Fruit fly (Drosophila melanogaster) whole organism, embryonic: Measurements from ENCODE around the gene Cubn.

Experiments used
- Aef1 ChIP-seq: fragments of 200-800 bp; sonication (Bioruptor generic); IDR thresholded peaks from 3 replicates; pipeline ENCODE4 v1.3.6; 2022; ENCODE audit warnings: missing biosample characterization, missing genetic modification characterization
- BEAF-32 ChIP-seq: fragments of 200-800 bp; sonication (Bioruptor generic); optimal IDR thresholded peaks from 3 replicates; lab custom pipeline; 2017; ENCODE audit warnings: missing biosample characterization, missing genetic modification characterization, mild to moderate bottlenecking, moderate library complexity, missing genetic modification reagents
- BtbVII ChIP-seq: fragments of 200-800 bp; sonication (Bioruptor generic); optimal IDR thresholded peaks from 3 replicates; lab custom pipeline; 2017; ENCODE audit warnings: missing biosample characterization, mild to moderate bottlenecking, missing genetic modification characterization
- CG10209 ChIP-seq: fragments of 200-800 bp; sonication (Bioruptor generic); optimal IDR thresholded peaks from 3 replicates; lab custom pipeline; 2017; ENCODE audit warnings: missing biosample characterization, mild to moderate bottlenecking, missing genetic modification characterization, missing genetic modification reagents
- CG10431 ChIP-seq: fragments of 200-800 bp; sonication (Bioruptor generic); optimal IDR thresholded peaks from 3 replicates; lab custom pipeline; 2018; ENCODE audit warnings: missing biosample characterization, mild to moderate bottlenecking, missing genetic modification characterization
- CG10543 ChIP-seq: fragments of 200-800 bp; sonication (Bioruptor generic); optimal IDR thresholded peaks from 3 replicates; lab custom pipeline; 2017; ENCODE audit warnings: missing biosample characterization, mild to moderate bottlenecking, missing genetic modification characterization, moderate library complexity
- CG10654 ChIP-seq: fragments of 200-800 bp; sonication (Bioruptor generic); optimal IDR thresholded peaks from 2 replicates; lab custom pipeline; 2016; ENCODE audit warnings: missing biosample characterization, missing genetic modification characterization
- CG12104 ChIP-seq: fragments of 200-800 bp; sonication (Bioruptor generic); optimal IDR thresholded peaks from 3 replicates; lab custom pipeline; 2016; ENCODE audit warnings: missing biosample characterization, missing genetic modification characterization
- CG2202 ChIP-seq: fragments of 200-800 bp; sonication (Bioruptor generic); optimal IDR thresholded peaks from 2 replicates; lab custom pipeline; 2018; ENCODE audit warnings: missing biosample characterization, mild to moderate bottlenecking, missing genetic modification characterization
- CG2875 ChIP-seq: fragments of 200-800 bp; sonication (Bioruptor generic); optimal IDR thresholded peaks from 2 replicates; lab custom pipeline; 2017; ENCODE audit warnings: missing biosample characterization, mild to moderate bottlenecking, missing genetic modification characterization, missing genetic modification reagents
- CG2889 ChIP-seq: fragments of 200-800 bp; sonication (Bioruptor generic); IDR thresholded peaks from 3 replicates; pipeline ENCODE4 v1.3.6; 2022; ENCODE audit warnings: missing biosample characterization, missing genetic modification characterization
- CG31365 ChIP-seq: fragments of 200-800 bp; sonication (Bioruptor generic); optimal IDR thresholded peaks from 2 replicates; lab custom pipeline; 2018; ENCODE audit warnings: missing biosample characterization, mild to moderate bottlenecking, missing genetic modification characterization
- CG3163 ChIP-seq: fragments of 200-800 bp; sonication (Bioruptor generic); optimal IDR thresholded peaks from 3 replicates; lab custom pipeline; 2016; ENCODE audit warnings: missing biosample characterization, missing genetic modification characterization
- CG3847 ChIP-seq: fragments of 200-800 bp; sonication (Bioruptor generic); IDR thresholded peaks from 2 replicates; pipeline ENCODE4 v1.3.6; 2022; ENCODE audit warnings: missing biosample characterization, missing genetic modification characterization
- CG5953 ChIP-seq: fragments of 200-800 bp; sonication (Bioruptor generic); IDR thresholded peaks from 2 replicates; pipeline ENCODE4 v1.3.6; 2022; ENCODE audit warnings: missing biosample characterization, missing genetic modification characterization
- CG6854 ChIP-seq: fragments of 200-800 bp; sonication (Bioruptor generic); optimal IDR thresholded peaks from 3 replicates; lab custom pipeline; 2017; ENCODE audit warnings: missing biosample characterization, mild to moderate bottlenecking, missing genetic modification characterization
- CHES-1-like ChIP-seq: fragments of 200-800 bp; sonication (Bioruptor generic); optimal IDR thresholded peaks from 2 replicates; lab custom pipeline; 2016; ENCODE audit warnings: missing biosample characterization, missing genetic modification characterization
- Camta ChIP-seq: fragments of 200-800 bp; sonication (Bioruptor generic); optimal IDR thresholded peaks from 2 replicates; lab custom pipeline; 2016; ENCODE audit warnings: missing biosample characterization, missing genetic modification characterization
- Dfd ChIP-seq, 2 experiments: fragments of >200 bp; optimal IDR thresholded peaks; 2 replicates each; lab custom pipeline; 2017; ENCODE audit warnings: missing biosample characterization in 2 of 2, missing genetic modification characterization in 2 of 2
- Fer2 ChIP-seq: fragments of 200-800 bp; sonication (Bioruptor generic); optimal IDR thresholded peaks from 2 replicates; lab custom pipeline; 2018; ENCODE audit warnings: missing biosample characterization, mild to moderate bottlenecking, missing genetic modification characterization, moderate library complexity
- Gug ChIP-seq: fragments of 200-800 bp; sonication (Bioruptor generic); IDR thresholded peaks from 4 replicates; pipeline ENCODE4 v1.3.6; 2022; ENCODE audit warnings: missing biosample characterization, missing genetic modification characterization
- H2.0 ChIP-seq: fragments of 200-800 bp; sonication (Bioruptor generic); IDR thresholded peaks from 2 replicates; pipeline ENCODE4 v1.3.6; 2022; ENCODE audit warnings: missing biosample characterization, missing genetic modification characterization
- HLH3B ChIP-seq: fragments of 200-800 bp; sonication (Bioruptor generic); IDR thresholded peaks from 2 replicates; pipeline ENCODE4 v1.3.6; 2022; ENCODE audit warnings: missing biosample characterization, missing genetic modification characterization
- Mes4 ChIP-seq: fragments of 200-800 bp; sonication (Bioruptor generic); optimal IDR thresholded peaks from 2 replicates; lab custom pipeline; 2016; ENCODE audit warnings: missing biosample characterization, missing genetic modification characterization
- NK7.1 ChIP-seq: fragments of 200-800 bp; sonication (Bioruptor generic); optimal IDR thresholded peaks from 3 replicates; lab custom pipeline; 2016; ENCODE audit warnings: missing biosample characterization, missing genetic modification characterization
- Nf-YA ChIP-seq: fragments of 200-800 bp; sonication (Bioruptor generic); IDR thresholded peaks from 2 replicates; pipeline ENCODE4 v1.3.6; 2022; ENCODE audit warnings: missing biosample characterization, missing genetic modification characterization
- Xrp1 ChIP-seq: fragments of 200-800 bp; sonication (Bioruptor generic); IDR thresholded peaks from 2 replicates; pipeline ENCODE4 v1.3.6; 2022; ENCODE audit warnings: missing biosample characterization, missing genetic modification characterization
- al ChIP-seq: fragments of 200-800 bp; sonication (Bioruptor generic); IDR thresholded peaks from 2 replicates; pipeline ENCODE4 v1.3.6; 2022; ENCODE audit warnings: missing biosample characterization, missing genetic modification characterization
- ase ChIP-seq: fragments of 200-800 bp; sonication (Bioruptor generic); IDR thresholded peaks from 3 replicates; pipeline ENCODE4 v1.3.6; 2022; ENCODE audit warnings: missing biosample characterization, missing genetic modification characterization
- br ChIP-seq: fragments of >200 bp; optimal IDR thresholded peaks from 2 replicates; lab custom pipeline; 2017
- cato ChIP-seq: fragments of 200-800 bp; sonication (Bioruptor generic); optimal IDR thresholded peaks from 2 replicates; lab custom pipeline; 2016; ENCODE audit warnings: missing biosample characterization, missing genetic modification characterization, borderline replicate concordance
- chinmo ChIP-seq: fragments of 200-800 bp; sonication (Bioruptor generic); IDR thresholded peaks from 4 replicates; pipeline ENCODE4 v1.3.6; 2022; ENCODE audit warnings: missing biosample characterization, missing genetic modification characterization; ENCODE audit not compliant: partially characterized antibody
- corto ChIP-seq: fragments of 200-800 bp; sonication (Bioruptor generic); optimal IDR thresholded peaks from 2 replicates; lab custom pipeline; 2016; ENCODE audit warnings: missing biosample characterization, mild to moderate bottlenecking, missing genetic modification characterization, moderate library complexity
- dimm ChIP-seq: fragments of 200-800 bp; sonication (Bioruptor generic); IDR thresholded peaks from 2 replicates; pipeline ENCODE4 v1.3.6; 2022; ENCODE audit warnings: missing biosample characterization, missing genetic modification characterization
- hbn ChIP-seq: fragments of 200-800 bp; sonication (Bioruptor generic); IDR thresholded peaks from 2 replicates; pipeline ENCODE4 v1.3.6; 2022; ENCODE audit warnings: missing biosample characterization, missing genetic modification characterization; ENCODE audit not compliant: partially characterized antibody
- hkb ChIP-seq, 2 experiments: fragments of 200-800 bp in 1 of 2; fragments of >200 bp in 1 of 2; sonication (Bioruptor generic) in 1 of 2; IDR thresholded peaks in 1 of 2; optimal IDR thresholded peaks in 1 of 2; 2 replicates each; pipeline versions ENCODE4 v1.3.6 to Lab custom; 2017 to 2022; ENCODE audit warnings: missing biosample characterization in 1 of 2, missing genetic modification characterization in 1 of 2
- knrl ChIP-seq: fragments of 200-800 bp; sonication (Bioruptor generic); IDR thresholded peaks from 3 replicates; pipeline ENCODE4 v1.3.6; 2022; ENCODE audit warnings: missing biosample characterization, missing genetic modification characterization; ENCODE audit not compliant: partially characterized antibody
- lola ChIP-seq, 3 experiments: fragments of >200 bp in 2 of 3; fragments of 200-800 bp in 1 of 3; sonication (Bioruptor generic) in 1 of 3; optimal IDR thresholded peaks; 2 replicates each; lab custom pipeline; 2017 to 2019; ENCODE audit warnings: missing biosample characterization in 3 of 3, missing genetic modification characterization in 3 of 3, mild to moderate bottlenecking in 1 of 3, moderate library complexity in 1 of 3
- lov ChIP-seq, 2 experiments: fragments of 200-800 bp in 1 of 2; fragments of >200 bp in 1 of 2; sonication (Bioruptor generic) in 1 of 2; IDR thresholded peaks in 1 of 2; optimal IDR thresholded peaks in 1 of 2; 2 replicates in 1 of 2; 3 replicates in 1 of 2; pipeline versions ENCODE4 v1.3.6 to Lab custom; 2017 to 2022; ENCODE audit warnings: missing biosample characterization in 1 of 2, missing genetic modification characterization in 1 of 2
- nmo ChIP-seq: fragments of 200-800 bp; sonication (Bioruptor generic); optimal IDR thresholded peaks from 2 replicates; lab custom pipeline; 2018; ENCODE audit warnings: missing biosample characterization, mild to moderate bottlenecking, missing genetic modification characterization, moderate library complexity
- odd ChIP-seq: fragments of 200-800 bp; sonication (Bioruptor generic); optimal IDR thresholded peaks from 2 replicates; lab custom pipeline; 2017; ENCODE audit warnings: missing biosample characterization, mild to moderate bottlenecking, missing genetic modification characterization
- pfk ChIP-seq: fragments of 200-800 bp; sonication (Bioruptor generic); optimal IDR thresholded peaks from 2 replicates; lab custom pipeline; 2018; ENCODE audit warnings: missing biosample characterization, mild to moderate bottlenecking, missing genetic modification characterization, moderate library complexity
- pho ChIP-seq: fragments of 200-800 bp; sonication (Bioruptor generic); optimal IDR thresholded peaks from 2 replicates; lab custom pipeline; 2016; ENCODE audit warnings: missing biosample characterization, missing genetic modification characterization
- pros ChIP-seq: fragments of 200-800 bp; sonication (Bioruptor generic); optimal IDR thresholded peaks from 3 replicates; lab custom pipeline; 2019; ENCODE audit warnings: missing biosample characterization, mild to moderate bottlenecking, missing genetic modification characterization, moderate library complexity
- run ChIP-seq: fragments of 200-800 bp; sonication (Bioruptor generic); optimal IDR thresholded peaks from 3 replicates; lab custom pipeline; 2018; ENCODE audit warnings: missing biosample characterization, mild to moderate bottlenecking, missing genetic modification characterization
- toy ChIP-seq: fragments of 200-800 bp; sonication (Bioruptor generic); IDR thresholded peaks from 2 replicates; pipeline ENCODE4 v1.3.6; 2022; ENCODE audit warnings: missing biosample characterization, missing genetic modification characterization
- twi ChIP-seq: fragments of 200-800 bp; optimal IDR thresholded peaks from 2 replicates; lab custom pipeline; 2019; ENCODE audit warnings: missing biosample characterization, mild to moderate bottlenecking, missing genetic modification characterization, moderate library complexity
- z ChIP-seq: fragments of 200-800 bp; sonication (Bioruptor generic); IDR thresholded peaks from 3 replicates; pipeline ENCODE4 v1.3.6; 2022; ENCODE audit warnings: missing biosample characterization, missing genetic modification characterization
- zf30C ChIP-seq: fragments of 200-800 bp; sonication (Bioruptor generic); optimal IDR thresholded peaks from 3 replicates; lab custom pipeline; 2018; ENCODE audit warnings: missing biosample characterization, mild to moderate bottlenecking, missing genetic modification characterization

Cubn gene

DNA sequence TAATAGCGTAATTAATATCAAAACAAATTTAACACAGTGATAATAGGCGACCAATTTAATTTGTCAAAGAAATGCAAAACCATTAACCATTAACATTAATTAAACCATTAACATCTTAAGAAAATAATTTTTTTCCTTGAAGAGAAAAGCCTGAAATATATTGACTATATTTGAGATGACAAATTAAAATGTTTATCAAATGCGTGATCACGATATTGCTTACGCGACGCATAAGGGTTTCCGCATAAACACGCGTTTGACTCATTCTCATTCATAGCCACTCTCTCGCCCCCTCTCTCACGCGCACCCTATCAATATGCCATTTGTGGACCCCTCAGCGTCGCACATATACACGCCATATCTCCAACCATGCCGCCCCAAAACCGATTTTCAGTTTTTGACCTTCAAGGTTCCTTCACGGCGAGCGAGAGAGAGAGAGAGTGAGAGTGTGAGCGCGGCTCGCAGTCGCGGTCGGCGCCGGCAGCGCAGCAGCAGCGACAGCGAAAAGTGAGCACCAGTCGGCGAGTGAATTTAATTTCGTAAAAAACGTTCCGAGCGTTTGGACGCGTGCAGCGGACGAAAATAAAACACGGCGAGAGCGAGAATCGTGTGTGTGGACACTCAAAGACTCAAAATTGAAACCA lies 14.4 kb upstream of the Cubn start, which contains the start of gene Hex-A (continued):
- TF ChIP-seq pfk (GFP tag; lab: Kevin White, UChicago), result peak; percentile 65
- peak; percentile 77 for TF ChIP-seq Nf-YA (GFP tag; lab: Robert Waterston, UW)
- no peak for TF ChIP-seq hbn
- peak; percentile 100 for TF ChIP-seq CG10543 (GFP tag; lab: Kevin White, UChicago)
- TF ChIP-seq Camta (GFP tag; lab: Kevin White, UChicago), result peak; percentile 95
- peak; percentile 4 for TF ChIP-seq zf30C
- TF ChIP-seq lola (GFP tag; optimal IDR thresholded peaks at IDR 0.05; lab: Kevin White, UChicago), result peak in 1 of 3 experiments; percentile 96
- TF ChIP-seq CG10654, result peak; percentile 84
- TF ChIP-seq CG31365, result peak; percentile 88
- peak; percentile 85 for TF ChIP-seq H2.0 (GFP tag; lab: Robert Waterston, UW)
- TF ChIP-seq pho (GFP tag; lab: Kevin White, UChicago), result peak; percentile 97
- TF ChIP-seq chinmo, result peak; percentile 80; the same call in 2 of the 4 replicates
- TF ChIP-seq CHES-1-like (GFP tag; lab: Kevin White, UChicago), result peak; percentile 95
- no peak for TF ChIP-seq Dfd (GFP tag; optimal IDR thresholded peaks at IDR 0.05; lab: Kevin White, UChicago)
- peak; percentile 99 for TF ChIP-seq CG6854 (GFP tag; lab: Kevin White, UChicago)
- TF ChIP-seq hkb (optimal IDR thresholded peaks at IDR 0.05; lab: Kevin White, UChicago), result no peak
- peak; percentile 95 for TF ChIP-seq hkb (GFP tag; IDR thresholded peaks at IDR 0.05; lab: Robert Waterston, UW)
- peak; percentile 91 for TF ChIP-seq CG10431 (GFP tag; lab: Kevin White, UChicago)
- peak; percentile 99 for TF ChIP-seq nmo (GFP tag; lab: Kevin White, UChicago)
- TF ChIP-seq toy (GFP tag; lab: Robert Waterston, UW), result peak; percentile 74
- TF ChIP-seq Mes4 (GFP tag; lab: Kevin White, UChicago), result peak; percentile 88
- peak; percentile 98 for TF ChIP-seq BtbVII
- TF ChIP-seq odd (GFP tag; lab: Kevin White, UChicago), result peak; percentile 98
- TF ChIP-seq ase, result peak; percentile 83
- TF ChIP-seq knrl (GFP tag; lab: Robert Waterston, UW), result no peak
- peak; percentile 96 for TF ChIP-seq CG12104
- TF ChIP-seq CG10209 (GFP tag; lab: Kevin White, UChicago), result peak; percentile 95
- TF ChIP-seq dimm (GFP tag; lab: Robert Waterston, UW), result peak; percentile 80
- TF ChIP-seq CG3847, result peak; percentile 94
- TF ChIP-seq Xrp1, result peak; percentile 93
- no peak for TF ChIP-seq lov (optimal IDR thresholded peaks at IDR 0.05; lab: Kevin White, UChicago)
- TF ChIP-seq lov (GFP tag; IDR thresholded peaks at IDR 0.05; lab: Robert Waterston, UW), result peak; percentile 80
- TF ChIP-seq run (tag; lab: Kevin White, UChicago), result peak; percentile 97
- peak; percentile 88 for TF ChIP-seq CG2875 (GFP tag; lab: Kevin White, UChicago)
- TF ChIP-seq corto, result peak; percentile 77
- no peak for TF ChIP-seq br (lab: Kevin White, UChicago)
- TF ChIP-seq pros (GFP tag; lab: Kevin White, UChicago), result peak; percentile 89
- TF ChIP-seq Aef1 (GFP tag; lab: Robert Waterston, UW), result peak; percentile 86
- TF ChIP-seq cato (GFP tag; lab: Kevin White, UChicago), result peak; percentile 82
- TF ChIP-seq CG3163 (GFP tag; lab: Kevin White, UChicago), result peak; percentile 76
- TF ChIP-seq Fer2 (tag; lab: Kevin White, UChicago), result peak; percentile 96
- peak; percentile 95 for TF ChIP-seq z (GFP tag; lab: Robert Waterston, UW)
- peak; percentile 93 for TF ChIP-seq NK7.1 (GFP tag; lab: Kevin White, UChicago)
- peak; percentile 75 for TF ChIP-seq Gug (GFP tag; lab: Robert Waterston, UW)
- TF ChIP-seq CG2889 (GFP tag; lab: Robert Waterston, UW), result peak; percentile 87
- peak; percentile 90 for TF ChIP-seq CG2202 (tag; lab: Kevin White, UChicago)
- peak; percentile 88 for TF ChIP-seq CG5953 (GFP tag; lab: Robert Waterston, UW)
- TF ChIP-seq BEAF-32 (GFP tag; lab: Kevin White, UChicago), result peak; percentile 27
- TF ChIP-seq HLH3B (GFP tag; lab: Robert Waterston, UW), result peak; percentile 91
- TF ChIP-seq twi (tag; lab: Kevin White, UChicago), result peak; percentile 95
- peak; percentile 84 for TF ChIP-seq al (GFP tag; lab: Robert Waterston, UW)
